Fruit fly (Drosophila melanogaster) whole organism: Measurements from ENCODE around the gene wcy.

ENCODE experiments used
- CG8478 ChIP-seq: fragments of >200 bp; optimal IDR thresholded peaks from 2 replicates; lab custom pipeline; 2018; ENCODE audit warnings: inconsistent platforms
- Dll ChIP-seq: fragments of >200 bp; optimal IDR thresholded peaks from 2 replicates; lab custom pipeline; 2017
- EcR ChIP-seq, 2 experiments: fragments of >200 bp; optimal IDR thresholded peaks; 2 replicates each; lab custom pipeline; 2017; ENCODE audit warnings: missing biosample characterization in 2 of 2, missing genetic modification characterization in 2 of 2, missing genetic modification reagents in 2 of 2
- pan ChIP-seq: fragments of >200 bp; optimal IDR thresholded peaks from 2 replicates; lab custom pipeline; 2017
- psq ChIP-seq: fragments of >200 bp; optimal IDR thresholded peaks from 2 replicates; lab custom pipeline; 2017
- usp ChIP-seq: fragments of >200 bp; optimal IDR thresholded peaks from 2 replicates; lab custom pipeline; 2017; ENCODE audit warnings: missing biosample characterization, missing genetic modification characterization, mixed read lengths

DNA sequence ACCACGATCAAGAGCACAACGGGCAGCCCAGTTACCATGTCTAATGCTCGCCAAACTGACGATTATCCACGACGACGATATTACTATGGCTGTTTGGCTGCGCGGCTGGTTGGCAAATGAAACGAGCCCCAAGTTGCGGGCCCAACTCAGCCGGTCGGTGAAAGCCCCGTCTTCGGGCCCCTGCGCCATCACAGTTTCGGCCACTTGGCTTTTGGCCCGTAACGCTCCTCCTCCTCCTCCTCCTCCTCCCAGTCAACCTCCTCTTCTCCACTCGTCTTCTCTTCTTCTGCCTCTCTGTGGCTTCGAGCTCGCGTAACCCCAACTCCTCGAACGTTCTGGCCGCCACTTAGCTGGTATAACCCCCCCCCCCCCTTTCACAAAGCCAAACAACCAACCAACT is 9.9 kb upstream of the wcy start, which contains the start of gene CG8945:
- TF ChIP-seq pan (lab: Kevin White, UChicago) = no peak
- no peak for TF ChIP-seq psq (lab: Kevin White, UChicago)
- no peak for TF ChIP-seq usp (GFP tag; lab: Kevin White, UChicago)
- no peak for TF ChIP-seq Dll
- no peak for TF ChIP-seq EcR (GFP tag; optimal IDR thresholded peaks at IDR 0.05; lab: Kevin White, UChicago)
- no peak for TF ChIP-seq CG8478
